Fruit fly (Drosophila melanogaster) whole organism, wandering third instar larva: ENCODE data around the gene CG4133.
A peak's percentile ranks its signal among the peaks of the same experiment; 100 is the strongest.

ENCODE experiments used
- Abd-B ChIP-seq: fragments of >200 bp; optimal IDR thresholded peaks from 2 replicates; lab custom pipeline; 2017; ENCODE audit warnings: missing biosample characterization, missing genetic modification characterization
- CG32264 ChIP-seq: fragments of 200-800 bp; sonication (Bioruptor generic); optimal IDR thresholded peaks from 2 replicates; lab custom pipeline; 2016; ENCODE audit warnings: missing biosample characterization, missing genetic modification characterization
- CG9705 ChIP-seq: fragments of 200-800 bp; sonication (Bioruptor generic); optimal IDR thresholded peaks from 2 replicates; lab custom pipeline; 2018; ENCODE audit warnings: missing biosample characterization, mild to moderate bottlenecking, missing genetic modification characterization
- CrebA ChIP-seq: fragments of 200-800 bp; sonication (Bioruptor generic); optimal IDR thresholded peaks from 2 replicates; lab custom pipeline; 2016; ENCODE audit warnings: missing biosample characterization, mild to moderate bottlenecking, missing genetic modification characterization, borderline replicate concordance
- Dfd ChIP-seq: fragments of >200 bp; optimal IDR thresholded peaks from 2 replicates; lab custom pipeline; 2017; ENCODE audit warnings: missing biosample characterization, missing genetic modification characterization
- Dif ChIP-seq: fragments of 200-275, 200-300 bp; sonication (Bioruptor generic); optimal IDR thresholded peaks from 2 replicates; lab custom pipeline; 2018; ENCODE audit warnings: missing biosample characterization, missing genetic modification characterization; ENCODE audit not compliant: partially characterized antibody
- GATAd ChIP-seq: sonication (Bioruptor generic); optimal IDR thresholded peaks from 2 replicates; lab custom pipeline; 2016; ENCODE audit warnings: missing biosample characterization, missing genetic modification characterization
- HLH106 ChIP-seq: fragments of 200-800 bp; optimal IDR thresholded peaks from 3 replicates; lab custom pipeline; 2019; ENCODE audit warnings: missing biosample characterization, mild to moderate bottlenecking, missing genetic modification characterization, moderate library complexity
- Hnf4 ChIP-seq: fragments of 200-800 bp; sonication (Bioruptor generic); optimal IDR thresholded peaks from 2 replicates; lab custom pipeline; 2016; ENCODE audit warnings: missing biosample characterization, mild to moderate bottlenecking, missing genetic modification characterization
- Hr78 ChIP-seq: fragments of >200 bp; optimal IDR thresholded peaks from 2 replicates; lab custom pipeline; 2017; ENCODE audit warnings: missing biosample characterization, missing genetic modification characterization
- Hr83 ChIP-seq: fragments of 200-300 bp; sonication (Bioruptor generic); optimal IDR thresholded peaks from 2 replicates; lab custom pipeline; 2016; ENCODE audit warnings: missing biosample characterization, mild to moderate bottlenecking, missing genetic modification characterization, moderate library complexity; ENCODE audit not compliant: poor library complexity, severe bottlenecking
- Jra ChIP-seq: sonication (Bioruptor generic); optimal IDR thresholded peaks from 2 replicates; lab custom pipeline; 2016; ENCODE audit warnings: missing biosample characterization, missing genetic modification characterization
- Mio ChIP-seq: sonication (Bioruptor generic); optimal IDR thresholded peaks from 2 replicates; lab custom pipeline; 2016; ENCODE audit warnings: missing biosample characterization, missing genetic modification characterization
- Myc ChIP-seq: fragments of >200 bp; optimal IDR thresholded peaks from 2 replicates; lab custom pipeline; 2017
- N ChIP-seq: fragments of >200 bp; optimal IDR thresholded peaks from 2 replicates; lab custom pipeline; 2018; ENCODE audit warnings: missing biosample characterization, missing external identifiers, missing genetic modification characterization
- OdsH ChIP-seq: fragments of 200-800 bp; sonication (Bioruptor generic); optimal IDR thresholded peaks from 2 replicates; lab custom pipeline; 2016; ENCODE audit warnings: missing biosample characterization, mild to moderate bottlenecking, missing genetic modification characterization
- Rel ChIP-seq, 2 experiments: fragments of 200-800 bp; sonication (Bioruptor generic) in 1 of 2; optimal IDR thresholded peaks; 2 replicates in 1 of 2; 3 replicates in 1 of 2; lab custom pipeline; 2016 to 2019; ENCODE audit warnings: mild to moderate bottlenecking in 2 of 2, missing biosample characterization in 2 of 2, missing genetic modification characterization in 2 of 2, moderate library complexity in 1 of 2
- Sp1 ChIP-seq: fragments of 200-800 bp; sonication (Bioruptor generic); optimal IDR thresholded peaks from 3 replicates; lab custom pipeline; 2019; ENCODE audit warnings: missing biosample characterization, mild to moderate bottlenecking, missing genetic modification characterization, moderate library complexity
- Vsx2 ChIP-seq: fragments of 200-300, 225-300 bp; sonication (Bioruptor generic); optimal IDR thresholded peaks from 2 replicates; lab custom pipeline; 2018; ENCODE audit warnings: missing biosample characterization, missing genetic modification characterization; ENCODE audit not compliant: partially characterized antibody
- br ChIP-seq: fragments of 200-800 bp; sonication (Bioruptor generic); optimal IDR thresholded peaks from 2 replicates; lab custom pipeline; 2016; ENCODE audit warnings: missing biosample characterization, missing genetic modification characterization
- brk ChIP-seq: fragments of 200-800 bp; sonication (Bioruptor generic); optimal IDR thresholded peaks from 2 replicates; lab custom pipeline; 2016; ENCODE audit warnings: missing biosample characterization, mild to moderate bottlenecking, missing genetic modification characterization
- dl ChIP-seq, 2 experiments: fragments of 175-275, 200-275 bp in 1 of 2; fragments of 200-275 bp in 1 of 2; sonication (Bioruptor generic); optimal IDR thresholded peaks; lab custom pipeline; 2018; ENCODE audit warnings: mild to moderate bottlenecking in 2 of 2, missing biosample characterization in 2 of 2, missing genetic modification characterization in 2 of 2, moderate library complexity in 2 of 2; ENCODE audit not compliant: partially characterized antibody in 2 of 2, insufficient read depth in 1 of 2
- dmrt93B ChIP-seq: fragments of 200-800 bp; sonication (Bioruptor generic); optimal IDR thresholded peaks from 2 replicates; lab custom pipeline; 2018; ENCODE audit warnings: missing biosample characterization, mild to moderate bottlenecking, missing genetic modification characterization
- dsf ChIP-seq: sonication (Bioruptor generic); optimal IDR thresholded peaks from 2 replicates; lab custom pipeline; 2016; ENCODE audit warnings: missing biosample characterization, missing genetic modification characterization, borderline replicate concordance
- ey ChIP-seq: fragments of 200-800 bp; sonication (Bioruptor generic); optimal IDR thresholded peaks from 2 replicates; lab custom pipeline; 2016; ENCODE audit warnings: missing biosample characterization, missing genetic modification characterization
- foxo ChIP-seq, 2 experiments: fragments of 200-800 bp; sonication (Bioruptor generic); optimal IDR thresholded peaks; 2 replicates in 1 of 2; 3 replicates in 1 of 2; lab custom pipeline; 2016 to 2017; ENCODE audit warnings: missing biosample characterization in 2 of 2, missing genetic modification characterization in 2 of 2
- fru ChIP-seq: fragments of 200-800 bp; sonication (Bioruptor generic); optimal IDR thresholded peaks from 3 replicates; lab custom pipeline; 2016; ENCODE audit warnings: missing biosample characterization, mild to moderate bottlenecking, missing genetic modification characterization
- h ChIP-seq: fragments of 200-800 bp; sonication (Bioruptor generic); optimal IDR thresholded peaks from 3 replicates; lab custom pipeline; 2016; ENCODE audit warnings: missing biosample characterization, mild to moderate bottlenecking, missing genetic modification characterization
- jim ChIP-seq: fragments of 175-275, 200-325 bp; sonication (Bioruptor generic); optimal IDR thresholded peaks from 2 replicates; lab custom pipeline; 2016; ENCODE audit warnings: missing biosample characterization, mild to moderate bottlenecking, missing genetic modification characterization
- lola ChIP-seq: fragments of >200 bp; optimal IDR thresholded peaks from 2 replicates; lab custom pipeline; 2017; ENCODE audit warnings: missing biosample characterization, missing genetic modification characterization
- pan ChIP-seq: fragments of >200 bp; optimal IDR thresholded peaks from 2 replicates; lab custom pipeline; 2017
- psq ChIP-seq: fragments of 200-800 bp; sonication (Bioruptor generic); optimal IDR thresholded peaks from 3 replicates; lab custom pipeline; 2017; ENCODE audit warnings: missing biosample characterization, mild to moderate bottlenecking, missing genetic modification characterization, moderate library complexity
- rgr ChIP-seq: fragments of 200-800 bp; sonication (Bioruptor generic); optimal IDR thresholded peaks from 3 replicates; lab custom pipeline; 2016; ENCODE audit warnings: missing biosample characterization, mild to moderate bottlenecking, missing genetic modification characterization
- sage ChIP-seq: fragments of 200-800 bp; sonication (Bioruptor generic); optimal IDR thresholded peaks from 2 replicates; lab custom pipeline; 2016; ENCODE audit warnings: missing biosample characterization, mild to moderate bottlenecking, missing genetic modification characterization
- sv ChIP-seq: fragments of 200-800 bp; sonication (Bioruptor generic); optimal IDR thresholded peaks from 3 replicates; lab custom pipeline; 2016; ENCODE audit warnings: missing biosample characterization, missing genetic modification characterization
- tai ChIP-seq: sonication (Bioruptor generic); optimal IDR thresholded peaks from 2 replicates; lab custom pipeline; 2016; ENCODE audit warnings: missing biosample characterization, missing genetic modification characterization
- usp ChIP-seq: fragments of >200 bp; optimal IDR thresholded peaks from 2 replicates; lab custom pipeline; 2017; ENCODE audit warnings: missing biosample characterization, missing genetic modification characterization
- woc ChIP-seq: sonication (Bioruptor generic); optimal IDR thresholded peaks from 2 replicates; lab custom pipeline; 2016; ENCODE audit warnings: missing biosample characterization, mild to moderate bottlenecking, missing genetic modification characterization

Gene CG4133

dm6 chr2L:437498-437897 is 17.8 kb upstream of the CG4133 start:
- TF ChIP-seq h (GFP tag; lab: Kevin White, UChicago) (no peak), br (no peak), Rel (GFP tag; optimal IDR thresholded peaks at IDR 0.05; lab: Kevin White, UChicago) (no peak), Rel (tag; optimal IDR thresholded peaks at IDR 0.05; lab: Kevin White, UChicago) (no peak), woc (GFP tag; lab: Kevin White, UChicago) (no peak), Jra (GFP tag; lab: Kevin White, UChicago) (no peak)

- TF ChIP-seq h (GFP tag; lab: Kevin White, UChicago) = peak; percentile 92
- TF ChIP-seq woc (GFP tag; lab: Kevin White, UChicago) = peak; percentile 99
- peak; percentile 80 for TF ChIP-seq dmrt93B
- TF ChIP-seq psq (GFP tag; lab: Kevin White, UChicago) = peak; percentile 94
- TF ChIP-seq usp = no peak
- no peak for TF ChIP-seq pan (lab: Kevin White, UChicago)
- no peak for TF ChIP-seq Hr83
- peak; percentile 85 for TF ChIP-seq CG9705 (GFP tag; lab: Kevin White, UChicago)
- peak; percentile 80 for TF ChIP-seq dsf (GFP tag; lab: Kevin White, UChicago)
- TF ChIP-seq HLH106 (tag; lab: Kevin White, UChicago) = peak; percentile 94
- peak; percentile 10 for TF ChIP-seq GATAd (GFP tag; lab: Kevin White, UChicago)
- TF ChIP-seq sage (GFP tag; lab: Kevin White, UChicago) = peak; percentile 76
- peak; percentile 90 for TF ChIP-seq Hnf4
- TF ChIP-seq tai (GFP tag; lab: Kevin White, UChicago) = peak; percentile 90
- peak; percentile 92 for TF ChIP-seq fru
- no peak for TF ChIP-seq Dif (GFP tag; lab: Kevin White, UChicago)
- peak; percentile 82 for TF ChIP-seq Jra (GFP tag; lab: Kevin White, UChicago)
- peak; percentile 51 for TF ChIP-seq Rel (GFP tag; optimal IDR thresholded peaks at IDR 0.05; lab: Kevin White, UChicago)
- peak; percentile 60 for TF ChIP-seq Rel (tag; optimal IDR thresholded peaks at IDR 0.05; lab: Kevin White, UChicago)
- peak; percentile 90 for TF ChIP-seq OdsH (GFP tag; lab: Kevin White, UChicago)
- peak; percentile 16 to 92 for TF ChIP-seq foxo (GFP tag; optimal IDR thresholded peaks at IDR 0.05; lab: Kevin White, UChicago)
- TF ChIP-seq rgr = peak; percentile 89
- peak; percentile 72 for TF ChIP-seq CrebA (GFP tag; lab: Kevin White, UChicago)
- TF ChIP-seq brk (GFP tag; lab: Kevin White, UChicago) = peak; percentile 91
- TF ChIP-seq Sp1 (GFP tag; lab: Kevin White, UChicago) = peak; percentile 92
- no peak for TF ChIP-seq Mio
- peak; percentile 80 for TF ChIP-seq CG32264 (GFP tag; lab: Kevin White, UChicago)
- TF ChIP-seq ey = peak; percentile 91
- TF ChIP-seq br = peak; percentile 92
- TF ChIP-seq Abd-B (GFP tag; lab: Kevin White, UChicago) = no peak
- no peak for TF ChIP-seq lola
These were observed 16.0 kb upstream of the CG4133 start for dm6 chr2L:439339-439738.

dm6 chr2L:440638-441454 is 14.5 kb upstream of the CG4133 start:
- TF ChIP-seq Jra (GFP tag; lab: Kevin White, UChicago) = peak; percentile 4
- no peak for TF ChIP-seq Myc (lab: Kevin White, UChicago)
- TF ChIP-seq jim (GFP tag; lab: Kevin White, UChicago) = no peak
- peak; percentile 63 for TF ChIP-seq br
- TF ChIP-seq Vsx2 = no peak
- TF ChIP-seq Mio = no peak
- TF ChIP-seq HLH106 (tag; lab: Kevin White, UChicago) = peak; percentile 91
- TF ChIP-seq CrebA (GFP tag; lab: Kevin White, UChicago) = no peak
- TF ChIP-seq Hr83 = peak; percentile 22
- no peak for TF ChIP-seq Hr78
- TF ChIP-seq dl (GFP tag; optimal IDR thresholded peaks at IDR 0.05; lab: Kevin White, UChicago; ENCODE audit: insufficient read depth in 1 of 2, partially characterized antibody in 2 of 2) = no peak
- no peak for TF ChIP-seq lola
- no peak for TF ChIP-seq Abd-B (GFP tag; lab: Kevin White, UChicago)
- peak in 1 of 2 experiments; percentile 93 for TF ChIP-seq foxo (GFP tag; optimal IDR thresholded peaks at IDR 0.05; lab: Kevin White, UChicago)
- TF ChIP-seq ey = peak; percentile 75
- TF ChIP-seq fru = peak; percentile 90
- TF ChIP-seq GATAd (GFP tag; lab: Kevin White, UChicago) = no peak
- no peak for TF ChIP-seq Dfd (GFP tag; lab: Kevin White, UChicago)
- peak; percentile 45 for TF ChIP-seq Hnf4
- no peak for TF ChIP-seq pan (lab: Kevin White, UChicago)
- no peak for TF ChIP-seq N
- TF ChIP-seq dmrt93B = peak; percentile 83
- TF ChIP-seq rgr = peak; percentile 86
- TF ChIP-seq Sp1 (GFP tag; lab: Kevin White, UChicago) = peak; percentile 94
- peak; percentile 80 for TF ChIP-seq brk (GFP tag; lab: Kevin White, UChicago)
- peak; percentile 87 for TF ChIP-seq h (GFP tag; lab: Kevin White, UChicago)
- peak; percentile 78 for TF ChIP-seq sage (GFP tag; lab: Kevin White, UChicago)
- no peak for TF ChIP-seq CG32264 (GFP tag; lab: Kevin White, UChicago)
- TF ChIP-seq OdsH (GFP tag; lab: Kevin White, UChicago) = peak; percentile 93
- TF ChIP-seq usp = no peak
- no peak for TF ChIP-seq tai (GFP tag; lab: Kevin White, UChicago)
- TF ChIP-seq woc (GFP tag; lab: Kevin White, UChicago) = peak; percentile 72
- TF ChIP-seq psq (GFP tag; lab: Kevin White, UChicago) = peak; percentile 93
- TF ChIP-seq CG9705 (GFP tag; lab: Kevin White, UChicago) = peak; percentile 39
- TF ChIP-seq dsf (GFP tag; lab: Kevin White, UChicago) = peak; percentile 28
- TF ChIP-seq Rel (GFP tag; optimal IDR thresholded peaks at IDR 0.05; lab: Kevin White, UChicago) = peak; percentile 55
- peak; percentile 36 for TF ChIP-seq Rel (tag; optimal IDR thresholded peaks at IDR 0.05; lab: Kevin White, UChicago)
- TF ChIP-seq sv (GFP tag; lab: Kevin White, UChicago) = no peak
